Worm (Caenorhabditis elegans) whole organism, L4 larva: ENCODE measurements around the gene F55G1.6.
A peak's percentile ranks its signal among the peaks of the same experiment; 100 is the strongest.

Experiments
- F10B5.3 ChIP-seq: sonication (generic microtip); optimal IDR thresholded peaks from 2 replicates; lab custom pipeline; 2016; ENCODE audit warnings: mild to moderate bottlenecking, missing genetic modification characterization, missing compliant biosample characterization
- F44E2.7 ChIP-seq: fragments of 200-800 bp; sonication (Bioruptor generic); IDR thresholded peaks from 2 replicates; pipeline ENCODE4 v2.1.2; 2022; ENCODE audit warnings: missing genetic modification characterization, missing compliant biosample characterization
- R02D3.7 ChIP-seq: fragments of 150-350 bp; sonication (generic microtip); optimal IDR thresholded peaks from 3 replicates; lab custom pipeline; 2014; ENCODE audit warnings: missing biosample characterization, missing genetic modification characterization
- T20F7.1 ChIP-seq: fragments of 200-800 bp; sonication (Bioruptor generic); optimal IDR thresholded peaks from 2 replicates; lab custom pipeline; 2018; ENCODE audit warnings: mild to moderate bottlenecking, missing genetic modification characterization, missing compliant biosample characterization
- Y48G9A.11 ChIP-seq: fragments of 200-800 bp; sonication (Bioruptor generic); IDR thresholded peaks from 2 replicates; pipeline ENCODE4 v1.3.6; 2022; ENCODE audit warnings: missing genetic modification reagents, missing genetic modification characterization, missing compliant biosample characterization
- Y5F2A.4 ChIP-seq: fragments of 200-800 bp; sonication (Bioruptor generic); optimal IDR thresholded peaks from 2 replicates; lab custom pipeline; 2018; ENCODE audit warnings: mild to moderate bottlenecking, missing genetic modification characterization, missing compliant biosample characterization
- Y75B8A.6 ChIP-seq: fragments of 200-800 bp; sonication (Bioruptor generic); IDR thresholded peaks from 2 replicates; pipeline ENCODE4 v1.3.6; 2022; ENCODE audit warnings: missing genetic modification reagents, missing genetic modification characterization, missing compliant biosample characterization
- ZK546.5 ChIP-seq, 2 experiments: sonication (generic microtip); optimal IDR thresholded peaks; 2 replicates each; lab custom pipeline; 2017; ENCODE audit warnings: missing biosample characterization in 2 of 2, missing genetic modification characterization in 2 of 2
- aha-1 ChIP-seq: fragments of 150-350 bp; peaks from one replicate; lab custom pipeline; 2014; ENCODE audit warnings: missing biosample characterization, missing genetic modification characterization
- aly-2 ChIP-seq: sonication (generic microtip); optimal IDR thresholded peaks from 2 replicates; lab custom pipeline; 2018; ENCODE audit warnings: missing biosample characterization, missing genetic modification characterization
- ceh-20 ChIP-seq: fragments of 200-800 bp; sonication (Bioruptor generic); IDR thresholded peaks from 2 replicates; pipeline ENCODE4 v1.3.6; 2022; ENCODE audit warnings: missing genetic modification reagents, missing genetic modification characterization, missing compliant biosample characterization
- ceh-28 ChIP-seq: fragments of 150-350 bp; optimal IDR thresholded peaks from 2 replicates; lab custom pipeline; 2014; ENCODE audit warnings: missing biosample characterization, missing genetic modification reagents, missing genetic modification characterization
- ceh-32 ChIP-seq: sonication (generic microtip); optimal IDR thresholded peaks from 2 replicates; lab custom pipeline; 2016; ENCODE audit warnings: mild to moderate bottlenecking, missing genetic modification characterization, missing compliant biosample characterization; ENCODE audit not compliant: poor library complexity
- daf-16 ChIP-seq, 3 experiments: sonication (generic microtip); optimal IDR thresholded peaks; 2 replicates each; lab custom pipeline; 2016 to 2017; ENCODE audit warnings: missing genetic modification characterization in 3 of 3, missing genetic modification reagents in 3 of 3, mild to moderate bottlenecking in 2 of 3, missing compliant biosample characterization in 2 of 3, missing biosample characterization in 1 of 3, moderate library complexity in 1 of 3
- daf-19 ChIP-seq: fragments of 200-800 bp; sonication (Bioruptor generic); conservative IDR thresholded peaks from 2 replicates; pipeline ENCODE4 v1.3.6; 2022; ENCODE audit warnings: missing genetic modification characterization, missing compliant biosample characterization
- dmd-6 ChIP-seq: fragments of 200-800 bp; sonication (Bioruptor generic); IDR thresholded peaks from 2 replicates; pipeline ENCODE4 v1.3.6; 2022; ENCODE audit warnings: missing genetic modification reagents, missing genetic modification characterization, missing compliant biosample characterization
- dmd-8 ChIP-seq: fragments of 200-800 bp; sonication (Bioruptor generic); IDR thresholded peaks from 2 replicates; pipeline ENCODE4 v1.3.6; 2022; ENCODE audit warnings: missing genetic modification characterization, missing compliant biosample characterization
- dpl-1 ChIP-seq: fragments of 150-350 bp; optimal IDR thresholded peaks from 2 replicates; lab custom pipeline; 2014; ENCODE audit warnings: missing biosample characterization, missing genetic modification reagents, missing genetic modification characterization
- duxl-1 ChIP-seq: sonication (generic microtip); optimal IDR thresholded peaks from 2 replicates; lab custom pipeline; 2016; ENCODE audit warnings: mild to moderate bottlenecking, missing genetic modification characterization, moderate library complexity, missing compliant biosample characterization; ENCODE audit not compliant: poor library complexity
- egl-27 ChIP-seq: sonication (generic microtip); optimal IDR thresholded peaks from 3 replicates; lab custom pipeline; 2017; ENCODE audit warnings: missing biosample characterization, missing genetic modification reagents, missing genetic modification characterization
- hlh-11 ChIP-seq: fragments of 200-800 bp; sonication (Bioruptor generic); optimal IDR thresholded peaks from 2 replicates; lab custom pipeline; 2018; ENCODE audit warnings: mild to moderate bottlenecking, missing genetic modification characterization, missing compliant biosample characterization
- hlh-30 ChIP-seq: sonication (generic microtip); optimal IDR thresholded peaks from 2 replicates; lab custom pipeline; 2017; ENCODE audit warnings: antibody characterized with exemption, mild to moderate bottlenecking, missing genetic modification characterization, missing compliant biosample characterization; ENCODE audit not compliant: insufficient read depth
- hmg-1.1 ChIP-seq: fragments of 200-800 bp; sonication (Bioruptor generic); IDR thresholded peaks from 2 replicates; pipeline ENCODE4 v1.3.6; 2022; ENCODE audit warnings: missing genetic modification reagents, missing genetic modification characterization, missing compliant biosample characterization
- lin-1 ChIP-seq: fragments of 200-800 bp; sonication (Bioruptor generic); IDR thresholded peaks from 2 replicates; pipeline ENCODE4 v1.3.6; 2022; ENCODE audit warnings: missing genetic modification reagents, missing genetic modification characterization, missing compliant biosample characterization
- lin-13 ChIP-seq: fragments of 150-350 bp; optimal IDR thresholded peaks from 2 replicates; lab custom pipeline; 2014; ENCODE audit warnings: missing biosample characterization, missing genetic modification reagents, missing genetic modification characterization
- lin-15B ChIP-seq: fragments of 150-350 bp; sonication (generic microtip); optimal IDR thresholded peaks from 3 replicates; lab custom pipeline; 2014; ENCODE audit warnings: missing biosample characterization, missing genetic modification characterization
- lin-38 ChIP-seq: fragments of 200-800 bp; sonication (Bioruptor generic); IDR thresholded peaks from 2 replicates; pipeline ENCODE4 v1.3.6; 2022; ENCODE audit warnings: missing genetic modification reagents, missing genetic modification characterization, missing compliant biosample characterization
- lsy-2 ChIP-seq, 2 experiments: fragments of 150-350 bp in 1 of 2; sonication (generic microtip) in 1 of 2; optimal IDR thresholded peaks; 2 replicates each; lab custom pipeline; 2014 to 2017; ENCODE audit warnings: missing biosample characterization in 2 of 2, missing genetic modification characterization in 2 of 2
- mdl-1 ChIP-seq, 2 experiments: fragments of 150-350 bp in 1 of 2; sonication (generic microtip) in 1 of 2; optimal IDR thresholded peaks; 2 replicates each; lab custom pipeline; 2014 to 2017; ENCODE audit warnings: missing biosample characterization in 2 of 2, missing genetic modification characterization in 2 of 2
- mep-1 ChIP-seq: fragments of 150-350 bp; sonication (generic microtip); optimal IDR thresholded peaks from 3 replicates; lab custom pipeline; 2014; ENCODE audit warnings: missing biosample characterization, missing genetic modification characterization
- mxl-3 ChIP-seq: fragments of 200-800 bp; sonication (Bioruptor generic); optimal IDR thresholded peaks from 2 replicates; lab custom pipeline; 2018; ENCODE audit warnings: mild to moderate bottlenecking, missing genetic modification characterization, missing compliant biosample characterization
- nhr-237 ChIP-seq: sonication (generic microtip); optimal IDR thresholded peaks from 2 replicates; lab custom pipeline; 2017; ENCODE audit warnings: missing biosample characterization, missing genetic modification characterization
- nhr-25 ChIP-seq: sonication (generic microtip); optimal IDR thresholded peaks from 2 replicates; lab custom pipeline; 2017; ENCODE audit warnings: missing genetic modification characterization, mild to moderate bottlenecking, missing compliant biosample characterization, antibody characterized with exemption, moderate library complexity, borderline replicate concordance; ENCODE audit not compliant: insufficient read depth
- nhr-28 ChIP-seq: fragments of 150-350 bp; optimal IDR thresholded peaks from 2 replicates; lab custom pipeline; 2014; ENCODE audit warnings: missing biosample characterization, missing genetic modification characterization
- nhr-41 ChIP-seq: fragments of 200-800 bp; sonication (Bioruptor generic); IDR thresholded peaks from 2 replicates; pipeline ENCODE4 v1.3.6; 2022; ENCODE audit warnings: missing genetic modification reagents, missing genetic modification characterization, missing compliant biosample characterization
- nhr-42 ChIP-seq: fragments of 200-800 bp; sonication (Bioruptor generic); IDR thresholded peaks from 2 replicates; pipeline ENCODE4 v1.3.6; 2022; ENCODE audit warnings: missing genetic modification characterization, missing compliant biosample characterization
- nhr-48 ChIP-seq: sonication (generic microtip); optimal IDR thresholded peaks from 2 replicates; lab custom pipeline; 2016; ENCODE audit warnings: mild to moderate bottlenecking, missing genetic modification characterization, missing compliant biosample characterization
- nhr-6 ChIP-seq: fragments of 150-350 bp; optimal IDR thresholded peaks from 2 replicates; lab custom pipeline; 2014; ENCODE audit warnings: missing biosample characterization, missing genetic modification characterization
- nhr-76 ChIP-seq: fragments of 150-350 bp; optimal IDR thresholded peaks from 2 replicates; lab custom pipeline; 2014; ENCODE audit warnings: missing biosample characterization, missing genetic modification characterization
- pha-4 ChIP-seq, 2 experiments: fragments of 150-350 bp in 1 of 2; fragments of 200-800 bp in 1 of 2; sonication (Bioruptor generic) in 1 of 2; IDR thresholded peaks in 1 of 2; optimal IDR thresholded peaks in 1 of 2; 2 replicates each; pipeline versions ENCODE4 v1.3.6 to Lab custom; 2014 to 2022; ENCODE audit warnings: missing genetic modification characterization in 2 of 2, missing genetic modification reagents in 2 of 2, missing biosample characterization in 1 of 2, missing compliant biosample characterization in 1 of 2
- rbr-2 ChIP-seq: sonication (generic microtip); optimal IDR thresholded peaks from 2 replicates; lab custom pipeline; 2016; ENCODE audit warnings: missing genotype, missing genetic modification characterization, missing compliant biosample characterization
- saeg-2 ChIP-seq: fragments of 200-800 bp; sonication (Bioruptor generic); IDR thresholded peaks from 2 replicates; pipeline ENCODE4 v1.3.6; 2022; ENCODE audit warnings: missing genetic modification reagents, missing genetic modification characterization, missing compliant biosample characterization
- sdz-12 ChIP-seq: fragments of 200-800 bp; sonication (Bioruptor generic); optimal IDR thresholded peaks from 2 replicates; lab custom pipeline; 2018; ENCODE audit warnings: mild to moderate bottlenecking, missing genetic modification characterization, missing compliant biosample characterization
- spr-1 ChIP-seq: sonication (generic microtip); optimal IDR thresholded peaks from 2 replicates; lab custom pipeline; 2016; ENCODE audit warnings: mild to moderate bottlenecking, missing genetic modification characterization, missing compliant biosample characterization
- unc-62 ChIP-seq, 3 experiments: fragments of 150-350 bp in 1 of 3; sonication (generic microtip); optimal IDR thresholded peaks in 2 of 3; peaks in 1 of 3; 1 replicate in 1 of 3; 2 replicates in 2 of 3; lab custom pipeline; 2014 to 2017; ENCODE audit warnings: missing biosample characterization in 3 of 3, missing genetic modification characterization in 3 of 3, missing genetic modification reagents in 3 of 3, missing genotype in 1 of 3
- vab-7 ChIP-seq: fragments of 200-800 bp; sonication (Bioruptor generic); IDR thresholded peaks from 2 replicates; pipeline ENCODE4 v1.3.6; 2022; ENCODE audit warnings: missing genetic modification reagents, missing genetic modification characterization, missing compliant biosample characterization
- zfp-3 ChIP-seq: fragments of 200-800 bp; sonication (Bioruptor generic); conservative IDR thresholded peaks from 2 replicates; pipeline ENCODE4 v1.3.6; 2022; ENCODE audit warnings: missing genetic modification reagents, missing genetic modification characterization, missing compliant biosample characterization

The F55G1.6 gene

ce11 chrIV:7487554-7488456, 14.5 kb downstream of the F55G1.6 start, which contains the start of the genes his-60 and his-59 (continued):
- TF ChIP-seq nhr-6 (tag; lab: Kevin White, UChicago): peak; percentile 82
- TF ChIP-seq aha-1 (tag; lab: Kevin White, UChicago): peak; percentile 51
- TF ChIP-seq nhr-42 (GFP tag; lab: Robert Waterston, UW): peak; percentile 46; the same call in 1 of the 2 replicates
- no peak for TF ChIP-seq daf-16 (GFP tag; optimal IDR thresholded peaks at IDR 0.05; lab: Kevin White, UChicago)
- peak; percentile 62 for TF ChIP-seq daf-16 (tag; optimal IDR thresholded peaks at IDR 0.05; lab: Kevin White, UChicago)
- no peak for TF ChIP-seq aly-2 (tag; lab: Kevin White, UChicago)
- TF ChIP-seq saeg-2 (GFP tag; lab: Robert Waterston, UW): no peak
- TF ChIP-seq dpl-1 (GFP tag; lab: Kevin White, UChicago): peak; percentile 43
- TF ChIP-seq pha-4 (GFP tag; IDR thresholded peaks at IDR 0.05; lab: Robert Waterston, UW): peak; percentile 21
- TF ChIP-seq pha-4 (tag; optimal IDR thresholded peaks at IDR 0.05; lab: Kevin White, UChicago): no peak
- no peak for TF ChIP-seq nhr-237 (tag; lab: Kevin White, UChicago)
- no peak for TF ChIP-seq nhr-28
- no peak for TF ChIP-seq T20F7.1 (GFP tag; lab: Kevin White, UChicago)
- TF ChIP-seq nhr-41 (GFP tag; lab: Robert Waterston, UW): no peak
- TF ChIP-seq dmd-8 (GFP tag; lab: Robert Waterston, UW): peak; percentile 84
- TF ChIP-seq spr-1 (tag; lab: Kevin White, UChicago): no peak
- TF ChIP-seq rbr-2 (tag; lab: Kevin White, UChicago): peak; percentile 55
- TF ChIP-seq mxl-3 (GFP tag; lab: Kevin White, UChicago): no peak
- TF ChIP-seq Y5F2A.4 (GFP tag; lab: Kevin White, UChicago): no peak
- peak; percentile 76 for TF ChIP-seq hlh-11 (tag; lab: Kevin White, UChicago)
- TF ChIP-seq hmg-1.1: peak; percentile 23; the same call in 1 of the 2 replicates
- TF ChIP-seq Y75B8A.6 (GFP tag; lab: Robert Waterston, UW): no peak
- no peak for TF ChIP-seq mdl-1 (tag; optimal IDR thresholded peaks at IDR 0.05; lab: Kevin White, UChicago)
- no peak for TF ChIP-seq lin-15B (tag; lab: Kevin White, UChicago)
- no peak for TF ChIP-seq ZK546.5 (tag; optimal IDR thresholded peaks at IDR 0.05; lab: Kevin White, UChicago)
- no peak for TF ChIP-seq ceh-32
- TF ChIP-seq lin-38: peak; percentile 48
- TF ChIP-seq Y48G9A.11 (GFP tag; lab: Robert Waterston, UW): no peak
- TF ChIP-seq unc-62 (GFP tag; optimal IDR thresholded peaks at IDR 0.05 in 1 of 2; lab: Kevin White, UChicago): no peak
- TF ChIP-seq unc-62 (tag; optimal IDR thresholded peaks at IDR 0.05; lab: Kevin White, UChicago): no peak
- TF ChIP-seq lin-13: no peak
- peak; percentile 37; the same call in 1 of the 2 replicates for TF ChIP-seq lin-1 (GFP tag; lab: Robert Waterston, UW)
- TF ChIP-seq daf-19 (GFP tag; lab: Robert Waterston, UW): no peak
- no peak for TF ChIP-seq dmd-6 (GFP tag; lab: Robert Waterston, UW)
- TF ChIP-seq mep-1 (tag; lab: Kevin White, UChicago): no peak
- peak; percentile 27 for TF ChIP-seq nhr-25 (tag; lab: Kevin White, UChicago)
- no peak for TF ChIP-seq ceh-28 (tag; lab: Kevin White, UChicago)
- TF ChIP-seq F44E2.7 (GFP tag; lab: Robert Waterston, UW): peak; percentile 77; the same call in 1 of the 2 replicates
- TF ChIP-seq hlh-30: no peak
- peak; percentile 64 for TF ChIP-seq vab-7 (GFP tag; lab: Robert Waterston, UW)
- TF ChIP-seq duxl-1: no peak
- TF ChIP-seq R02D3.7 (tag; lab: Kevin White, UChicago): no peak
- TF ChIP-seq ceh-20 (GFP tag; lab: Robert Waterston, UW): no peak; the same call in 1 of the 2 replicates
- TF ChIP-seq lsy-2 (tag; optimal IDR thresholded peaks at IDR 0.05; lab: Kevin White, UChicago): no peak
- no peak for TF ChIP-seq sdz-12
- no peak for TF ChIP-seq zfp-3 (GFP tag; lab: Robert Waterston, UW)
- TF ChIP-seq nhr-76 (tag; lab: Kevin White, UChicago): no peak
- no peak for TF ChIP-seq F10B5.3 (tag; lab: Kevin White, UChicago)
- peak; percentile 82 for TF ChIP-seq nhr-48 (tag; lab: Kevin White, UChicago)
- no peak for TF ChIP-seq egl-27 (tag; lab: Kevin White, UChicago)
